Fruit fly (Drosophila melanogaster): ENCODE measurements around the gene mTTF.

Gene mTTF

DNA sequence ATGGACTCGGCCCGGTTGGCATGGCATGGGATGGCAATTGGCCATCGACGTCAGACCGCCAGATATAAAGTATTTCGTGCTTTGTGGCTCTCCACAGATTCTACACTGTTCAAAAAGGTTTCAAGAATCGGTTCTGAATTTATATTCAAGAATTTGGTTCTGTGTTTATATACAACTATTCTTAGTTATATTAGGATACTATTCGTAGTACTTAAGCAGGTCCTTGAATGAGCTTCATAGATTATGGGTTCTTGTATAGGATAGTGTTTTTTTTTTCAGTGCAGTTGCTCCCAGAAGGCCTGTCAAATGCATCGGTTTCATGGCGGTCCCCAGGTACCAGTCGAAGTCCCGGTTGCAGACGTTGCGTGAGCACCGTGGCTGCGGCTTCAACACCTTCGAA is 37.9 kb upstream of the mTTF start:
- TF ChIP-seq CG5204 (GFP tag; optimal IDR thresholded peaks at IDR 0.05) (no peak), cnc (optimal IDR thresholded peaks at IDR 0.05) (no peak), tj (GFP tag; optimal IDR thresholded peaks at IDR 0.05) (no peak), Hr96 (GFP tag; optimal IDR thresholded peaks at IDR 0.05) (no peak), Crg-1 (GFP tag; optimal IDR thresholded peaks at IDR 0.05) (no peak), cic (GFP tag; optimal IDR thresholded peaks at IDR 0.05) (no peak), toe (GFP tag; optimal IDR thresholded peaks at IDR 0.05) (no peak), kay (GFP tag; ENCODE audit: borderline replicate concordance) (no peak), CG12768 (GFP tag; optimal IDR thresholded peaks at IDR 0.05) (no peak), CG33017 (tag; optimal IDR thresholded peaks at IDR 0.05) (no peak)

DNA sequence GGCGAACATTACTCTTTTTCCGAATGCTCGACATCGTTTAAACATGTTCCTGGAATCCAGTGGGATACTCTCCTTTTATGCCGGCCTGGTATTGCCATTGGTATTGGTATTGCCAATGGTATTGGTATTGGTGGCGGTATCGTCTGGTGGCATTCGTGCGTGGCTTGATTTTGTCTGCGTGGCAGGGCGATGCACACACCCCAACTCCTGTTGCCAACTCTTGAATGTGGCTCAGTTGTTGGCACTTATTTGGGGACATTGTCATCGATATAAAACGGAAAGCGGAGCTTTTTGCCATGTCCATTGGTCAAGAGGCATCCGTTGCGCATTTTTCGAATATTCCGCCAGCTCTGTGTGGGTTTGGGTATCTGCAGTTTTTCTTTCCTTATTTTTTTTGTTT is 33.3 kb upstream of the mTTF start:
- TF ChIP-seq toe (GFP tag; optimal IDR thresholded peaks at IDR 0.05) (no peak), ovo (GFP tag; optimal IDR thresholded peaks at IDR 0.05) (no peak), Clk (GFP tag; optimal IDR thresholded peaks at IDR 0.05) (no peak), kay (GFP tag; ENCODE audit: borderline replicate concordance) (no peak), tj (GFP tag; optimal IDR thresholded peaks at IDR 0.05) (no peak), Crg-1 (GFP tag; optimal IDR thresholded peaks at IDR 0.05) (no peak), Mnt (GFP tag; optimal IDR thresholded peaks at IDR 0.05) (no peak), Hr96 (GFP tag; optimal IDR thresholded peaks at IDR 0.05) (no peak), cic (GFP tag; optimal IDR thresholded peaks at IDR 0.05) (no peak), cnc (optimal IDR thresholded peaks at IDR 0.05) (no peak), CG5204 (GFP tag; optimal IDR thresholded peaks at IDR 0.05) (no peak), CG7101 (tag; optimal IDR thresholded peaks at IDR 0.05) (no peak), pad (GFP tag; optimal IDR thresholded peaks at IDR 0.05) (no peak)

DNA sequence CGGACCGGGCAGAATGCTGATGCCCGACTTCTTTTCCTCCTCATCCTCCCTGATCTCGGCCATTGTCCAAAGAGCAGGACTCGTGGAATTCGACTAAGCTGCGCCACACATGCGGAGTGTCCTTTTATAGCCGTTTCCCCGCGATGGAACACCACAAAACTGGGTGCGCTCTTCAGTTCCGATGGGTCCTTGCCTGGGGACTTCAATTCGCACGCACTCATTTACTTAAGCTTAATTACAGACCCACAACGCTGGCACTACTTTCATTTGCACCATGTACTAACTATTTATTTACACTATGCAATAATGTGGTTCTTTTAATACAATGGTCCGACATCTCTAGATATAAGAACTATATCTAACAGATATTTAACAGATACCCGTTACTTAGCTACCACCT is 32.5 kb upstream of the mTTF start, which contains the start of gene ppk:
ppk (minus strand) TSS at position 101 of the 400 bp plus-strand sequence.
- TF ChIP-seq Hr96 (GFP tag; optimal IDR thresholded peaks at IDR 0.05): no peak
- no peak for TF ChIP-seq tj (GFP tag; optimal IDR thresholded peaks at IDR 0.05)
- no peak for TF ChIP-seq Crg-1 (GFP tag; optimal IDR thresholded peaks at IDR 0.05)
- no peak for TF ChIP-seq CG12768 (GFP tag; optimal IDR thresholded peaks at IDR 0.05)
- TF ChIP-seq Mnt (GFP tag; optimal IDR thresholded peaks at IDR 0.05): no peak
- TF ChIP-seq CG1620 (GFP tag; optimal IDR thresholded peaks at IDR 0.05): no peak
- no peak for TF ChIP-seq cic (GFP tag; optimal IDR thresholded peaks at IDR 0.05)
- no peak for TF ChIP-seq toe (GFP tag; optimal IDR thresholded peaks at IDR 0.05)
- no peak for TF ChIP-seq CG11617 (GFP tag; optimal IDR thresholded peaks at IDR 0.05)

DNA sequence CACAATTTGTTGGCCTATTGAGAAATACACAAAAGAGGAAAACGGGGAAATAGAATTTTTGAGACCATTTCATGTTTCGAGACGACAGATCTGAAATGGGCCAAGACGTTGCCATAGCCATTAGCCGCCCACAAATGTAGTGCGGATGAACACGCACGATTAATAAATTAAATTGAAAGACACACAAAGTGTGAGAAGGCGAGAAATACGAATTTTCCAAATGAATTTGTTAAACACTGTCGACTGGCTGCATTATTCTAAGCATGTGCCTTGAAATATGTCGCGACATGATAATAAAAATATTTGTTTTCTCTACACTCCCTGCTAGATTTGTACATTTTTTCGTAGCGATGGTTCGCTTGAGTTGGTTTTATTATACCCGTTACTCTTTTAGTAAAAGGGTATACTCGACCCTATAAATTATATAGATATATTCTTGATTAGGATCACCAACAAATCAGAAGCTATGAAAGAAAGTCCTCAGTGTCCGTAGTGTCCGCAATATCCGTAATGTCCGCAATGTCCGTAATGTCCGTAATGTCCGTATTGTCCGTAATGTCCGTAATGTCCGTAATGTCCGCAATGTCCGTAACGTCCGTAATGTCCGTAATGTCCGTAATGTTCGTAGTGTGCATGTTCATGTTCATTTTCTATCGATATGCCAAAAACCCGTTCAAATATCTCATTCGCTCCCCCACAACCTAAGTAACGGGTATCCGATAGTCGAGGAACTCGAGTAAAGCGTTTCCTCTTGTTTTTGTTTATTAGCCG is 28.1 kb upstream of the mTTF start:
- TF ChIP-seq CG11617 (GFP tag; optimal IDR thresholded peaks at IDR 0.05) (no peak), CG5204 (GFP tag; optimal IDR thresholded peaks at IDR 0.05) (no peak), Crg-1 (GFP tag; optimal IDR thresholded peaks at IDR 0.05) (no peak), toe (GFP tag; optimal IDR thresholded peaks at IDR 0.05) (no peak), Clk (GFP tag; optimal IDR thresholded peaks at IDR 0.05) (no peak), pad (GFP tag; optimal IDR thresholded peaks at IDR 0.05) (no peak), CG33017 (tag; optimal IDR thresholded peaks at IDR 0.05) (no peak), Hr96 (GFP tag; optimal IDR thresholded peaks at IDR 0.05) (no peak), bab1 (GFP tag; optimal IDR thresholded peaks at IDR 0.05) (no peak), cic (GFP tag; optimal IDR thresholded peaks at IDR 0.05) (no peak), kay (GFP tag; ENCODE audit: borderline replicate concordance) (no peak), cnc (optimal IDR thresholded peaks at IDR 0.05) (no peak), CG12768 (GFP tag; optimal IDR thresholded peaks at IDR 0.05) (no peak), tj (GFP tag; optimal IDR thresholded peaks at IDR 0.05) (no peak), Mnt (GFP tag; optimal IDR thresholded peaks at IDR 0.05) (no peak), ovo (GFP tag; optimal IDR thresholded peaks at IDR 0.05) (no peak), CG7101 (tag; optimal IDR thresholded peaks at IDR 0.05) (no peak), CG7045 (GFP tag; optimal IDR thresholded peaks at IDR 0.05) (no peak), CG1620 (GFP tag; optimal IDR thresholded peaks at IDR 0.05) (no peak), CG14711 (tag; optimal IDR thresholded peaks at IDR 0.05) (no peak)

DNA sequence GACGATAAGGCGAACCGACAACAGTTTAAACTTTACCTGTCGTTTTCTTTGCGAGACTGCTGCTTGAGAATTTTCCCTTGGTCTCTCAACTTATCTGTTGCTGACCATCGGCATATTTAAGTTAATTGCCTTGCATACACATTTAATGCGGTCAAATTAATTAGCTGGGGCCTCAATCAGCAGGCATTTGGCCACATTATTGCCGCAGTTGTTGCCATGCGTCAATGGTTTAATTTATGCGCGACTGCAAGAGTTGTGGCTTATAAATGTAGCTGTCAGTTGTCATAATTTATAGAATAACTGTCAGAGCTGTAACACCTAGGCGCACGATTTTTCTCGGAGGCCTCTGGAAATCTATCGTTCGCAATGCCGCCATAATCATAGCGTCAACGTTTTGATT is 25.4 kb upstream of the mTTF start:
- TF ChIP-seq CG11617 (GFP tag; optimal IDR thresholded peaks at IDR 0.05) (no peak), ovo (GFP tag; optimal IDR thresholded peaks at IDR 0.05) (no peak), bab1 (GFP tag; optimal IDR thresholded peaks at IDR 0.05) (no peak), tj (GFP tag; optimal IDR thresholded peaks at IDR 0.05) (no peak), Crg-1 (GFP tag; optimal IDR thresholded peaks at IDR 0.05) (no peak), cnc (optimal IDR thresholded peaks at IDR 0.05) (no peak), toe (GFP tag; optimal IDR thresholded peaks at IDR 0.05) (no peak), CG12768 (GFP tag; optimal IDR thresholded peaks at IDR 0.05) (no peak)

DNA sequence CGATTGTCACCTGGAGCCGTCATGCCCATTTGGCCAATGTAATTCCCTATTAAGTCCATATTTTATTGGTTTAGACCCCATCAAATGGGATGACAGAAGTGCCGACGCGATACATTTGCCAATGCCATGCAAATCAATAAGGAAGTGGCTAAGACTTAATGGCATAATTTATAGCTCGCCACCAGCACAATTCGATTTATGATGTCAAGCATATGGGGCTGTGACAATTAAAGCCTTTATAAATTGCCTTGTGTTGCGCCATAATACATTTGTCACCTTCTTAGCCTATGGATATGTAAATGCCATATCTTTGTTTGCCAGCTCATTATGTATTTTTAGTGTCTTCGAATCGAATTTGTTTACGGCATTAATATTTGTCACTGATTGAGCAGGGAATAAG is 24.7 kb upstream of the mTTF start:
- TF ChIP-seq Mnt (GFP tag; optimal IDR thresholded peaks at IDR 0.05) (no peak), ovo (GFP tag; optimal IDR thresholded peaks at IDR 0.05) (no peak), Crg-1 (GFP tag; optimal IDR thresholded peaks at IDR 0.05) (no peak), CG1620 (GFP tag; optimal IDR thresholded peaks at IDR 0.05) (no peak), CG5204 (GFP tag; optimal IDR thresholded peaks at IDR 0.05) (no peak), cnc (optimal IDR thresholded peaks at IDR 0.05) (no peak), kay (GFP tag; ENCODE audit: borderline replicate concordance) (no peak), cic (GFP tag; optimal IDR thresholded peaks at IDR 0.05) (no peak)
